Fruit fly (Drosophila melanogaster) whole organism, pupa: ENCODE measurements around the gene Cyp12a5.

Experiments
- CG15710 ChIP-seq: fragments of 200-800 bp; sonication (Bioruptor generic); optimal IDR thresholded peaks from 2 replicates; lab custom pipeline; 2018; ENCODE audit warnings: missing biosample characterization, mild to moderate bottlenecking, missing genetic modification characterization, moderate library complexity
- CG17806 ChIP-seq: fragments of 200-800 bp; sonication (Bioruptor generic); optimal IDR thresholded peaks from 2 replicates; lab custom pipeline; 2018; ENCODE audit warnings: missing biosample characterization, mild to moderate bottlenecking, missing genetic modification characterization, moderate library complexity
- CG4496 ChIP-seq: fragments of 200-800 bp; sonication (Bioruptor generic); IDR thresholded peaks from 3 replicates; pipeline ENCODE4 v1.3.6; 2022; ENCODE audit warnings: missing biosample characterization, missing genetic modification characterization
- CG8159 ChIP-seq: fragments of 200-800 bp; sonication (Bioruptor generic); optimal IDR thresholded peaks from 3 replicates; lab custom pipeline; 2018; ENCODE audit warnings: missing biosample characterization, mild to moderate bottlenecking, missing genetic modification characterization, moderate library complexity
- CG8301 ChIP-seq: fragments of 200-800 bp; sonication (Bioruptor generic); optimal IDR thresholded peaks from 2 replicates; lab custom pipeline; 2018; ENCODE audit warnings: missing biosample characterization, mild to moderate bottlenecking, missing genetic modification characterization
- CG9948 ChIP-seq: fragments of 200-800 bp; sonication (Bioruptor generic); optimal IDR thresholded peaks from 2 replicates; lab custom pipeline; 2018; ENCODE audit warnings: missing biosample characterization, mild to moderate bottlenecking, missing genetic modification characterization, moderate library complexity
- D1 ChIP-seq: fragments of 200-800 bp; sonication (Bioruptor generic); optimal IDR thresholded peaks from 2 replicates; lab custom pipeline; 2018; ENCODE audit warnings: missing biosample characterization, mild to moderate bottlenecking, missing genetic modification characterization, moderate library complexity
- EcR ChIP-seq: fragments of 200-800 bp; sonication (Bioruptor generic); optimal IDR thresholded peaks from 3 replicates; lab custom pipeline; 2019; ENCODE audit warnings: missing biosample characterization, missing genetic modification characterization, mild to moderate bottlenecking, moderate library complexity, missing genetic modification reagents
- Ets98B ChIP-seq: fragments of 200-800 bp; sonication (Bioruptor generic); IDR thresholded peaks from 2 replicates; pipeline ENCODE4 v1.3.6; 2022; ENCODE audit warnings: missing biosample characterization, missing genetic modification characterization
- gl ChIP-seq: fragments of 200-800 bp; sonication (Bioruptor generic); optimal IDR thresholded peaks from 2 replicates; lab custom pipeline; 2018; ENCODE audit warnings: missing biosample characterization, mild to moderate bottlenecking, missing genetic modification characterization
- rn ChIP-seq: fragments of 200-800 bp; sonication (Bioruptor generic); IDR thresholded peaks from 2 replicates; pipeline ENCODE4 v1.3.6; 2022; ENCODE audit warnings: missing biosample characterization, missing genetic modification characterization

dm6 chr3R:19091749-19092264 lies 40.6 kb upstream of the Cyp12a5 start:
- TF ChIP-seq CG8301 (no peak), Ets98B (GFP tag; lab: Robert Waterston, UW) (no peak), CG8159 (no peak), D1 (tag; lab: Kevin White, UChicago) (no peak), gl (tag; lab: Kevin White, UChicago) (no peak), CG4496 (GFP tag; lab: Robert Waterston, UW) (no peak), CG9948 (tag; lab: Kevin White, UChicago) (no peak), CG15710 (no peak), CG17806 (tag; lab: Kevin White, UChicago) (no peak), EcR (GFP tag; lab: Kevin White, UChicago) (no peak), rn (no peak)
